Fruit fly (Drosophila melanogaster): ENCODE data around the gene Teh3.

The Teh3 gene

DNA sequence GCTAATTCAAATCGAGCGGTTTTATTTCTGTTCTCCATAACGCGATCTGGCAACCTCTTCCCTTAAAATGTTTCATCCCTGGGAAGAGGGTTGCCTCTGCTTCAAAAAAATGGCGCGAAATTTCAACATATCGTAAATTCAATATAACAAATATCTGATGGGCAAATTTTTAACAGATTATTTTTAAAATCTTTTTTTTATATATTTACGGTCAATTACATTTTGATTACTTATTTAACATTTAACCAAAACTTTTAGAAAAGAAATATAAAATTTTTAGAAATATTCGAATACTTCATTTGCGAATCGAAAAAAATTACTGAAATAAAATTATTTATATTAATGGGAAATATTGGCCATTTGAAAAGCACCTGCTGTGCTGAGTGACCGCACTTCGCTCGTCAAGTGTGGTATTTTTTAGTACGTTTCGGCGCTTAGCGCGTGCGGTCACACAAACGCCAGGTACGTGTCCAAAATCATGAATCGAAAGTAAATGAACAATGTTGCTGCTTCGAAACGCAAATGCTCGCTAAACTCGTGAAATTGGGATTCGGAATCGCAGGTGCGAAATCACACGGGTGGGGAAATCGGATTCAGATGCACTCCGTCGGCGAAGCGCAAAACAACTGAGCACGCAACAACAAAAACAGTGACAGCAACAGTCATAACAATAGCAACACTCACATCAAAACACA lies 14.4 kb downstream of the Teh3 start, which contains the start of gene Ero1L (continued):
- TF ChIP-seq Dp (GFP tag; optimal IDR thresholded peaks at IDR 0.05) = peak; percentile 98
- TF ChIP-seq maf-S (GFP tag; optimal IDR thresholded peaks at IDR 0.05) = no peak
- TF ChIP-seq CG4707 (GFP tag; optimal IDR thresholded peaks at IDR 0.05) = no peak
- TF ChIP-seq CG9437 (GFP tag; optimal IDR thresholded peaks at IDR 0.05) = no peak
- TF ChIP-seq crol (GFP tag; IDR thresholded peaks at IDR 0.05) = no peak
- no peak for TF ChIP-seq CG16863 (GFP tag; optimal IDR thresholded peaks at IDR 0.05)
- no peak for TF ChIP-seq CG12769 (tag; optimal IDR thresholded peaks at IDR 0.05)
- no peak for TF ChIP-seq psq (GFP tag; optimal IDR thresholded peaks at IDR 0.05)
- TF ChIP-seq cato (GFP tag; optimal IDR thresholded peaks at IDR 0.05; ENCODE audit: borderline replicate concordance) = no peak
- no peak for TF ChIP-seq hbn (GFP tag; IDR thresholded peaks at IDR 0.05; ENCODE audit: partially characterized antibody)
- TF ChIP-seq CG8924 (tag; optimal IDR thresholded peaks at IDR 0.05) = no peak
- TF ChIP-seq Bdp1 (GFP tag; optimal IDR thresholded peaks at IDR 0.05) = no peak
- peak; percentile 87 for TF ChIP-seq CG4617 (GFP tag; optimal IDR thresholded peaks at IDR 0.05; ENCODE audit: borderline replicate concordance)
- TF ChIP-seq Tbp (GFP tag; optimal IDR thresholded peaks at IDR 0.05) = no peak
- TF ChIP-seq tup (GFP tag; optimal IDR thresholded peaks at IDR 0.05) = no peak
- no peak for TF ChIP-seq schlank (tag; optimal IDR thresholded peaks at IDR 0.05)
- TF ChIP-seq CG32767 (GFP tag; IDR thresholded peaks at IDR 0.05) = no peak
- no peak for TF ChIP-seq CG16813 (GFP tag; IDR thresholded peaks at IDR 0.05; ENCODE audit: partially characterized antibody)
- no peak for TF ChIP-seq ash1 (GFP tag; optimal IDR thresholded peaks at IDR 0.05)
- TF ChIP-seq ro (GFP tag; IDR thresholded peaks at IDR 0.05) = no peak
- TF ChIP-seq wdn (GFP tag; IDR thresholded peaks at IDR 0.05) = 0 out of 2 replicates have a peak, but pooled peaks have one; percentile 42
- no peak for TF ChIP-seq tll (GFP tag; optimal IDR thresholded peaks at IDR 0.05)
- no peak for TF ChIP-seq nom (GFP tag; optimal IDR thresholded peaks at IDR 0.05)
- no peak for TF ChIP-seq H2.0 (GFP tag; IDR thresholded peaks at IDR 0.05)
- TF ChIP-seq CG10979 (tag; optimal IDR thresholded peaks at IDR 0.05) = peak; percentile 29
- peak; percentile 17 for TF ChIP-seq Xbp1 (GFP tag; optimal IDR thresholded peaks at IDR 0.05)
- TF ChIP-seq lbe (GFP tag; optimal IDR thresholded peaks at IDR 0.05) = peak; percentile 53
- no peak for TF ChIP-seq CG7987 (GFP tag; optimal IDR thresholded peaks at IDR 0.05)
- no peak for TF ChIP-seq pho (GFP tag; optimal IDR thresholded peaks at IDR 0.05)
- no peak for TF ChIP-seq lmd (GFP tag; IDR thresholded peaks at IDR 0.05)
- no peak for TF ChIP-seq pb (GFP tag; optimal IDR thresholded peaks at IDR 0.05)
- no peak for TF ChIP-seq Neu2 (GFP tag; optimal IDR thresholded peaks at IDR 0.05; ENCODE audit: borderline replicate concordance)
- no peak for TF ChIP-seq Lim3 (GFP tag; IDR thresholded peaks at IDR 0.05)
- no peak for TF ChIP-seq toy (GFP tag; IDR thresholded peaks at IDR 0.05)
- 0 out of 2 replicates have a peak, but pooled peaks have one; percentile 8 for TF ChIP-seq Nf-YA (GFP tag; IDR thresholded peaks at IDR 0.05)
- TF ChIP-seq caup (GFP tag; optimal IDR thresholded peaks at IDR 0.05; ENCODE audit: severe bottlenecking) = no peak
- no peak for TF ChIP-seq CG7745 (tag; optimal IDR thresholded peaks at IDR 0.05)
- no peak for TF ChIP-seq wor (GFP tag; IDR thresholded peaks at IDR 0.05)
- TF ChIP-seq MESR4 (GFP tag; optimal IDR thresholded peaks at IDR 0.05) = peak; percentile 97
- TF ChIP-seq CG18599 (GFP tag; optimal IDR thresholded peaks at IDR 0.05) = peak; percentile 55
- TF ChIP-seq eve (GFP tag; optimal IDR thresholded peaks at IDR 0.05) = no peak
- no peak for TF ChIP-seq eyg (GFP tag; optimal IDR thresholded peaks at IDR 0.05)
- TF ChIP-seq CG34376 (GFP tag; optimal IDR thresholded peaks at IDR 0.05) = no peak
- TF ChIP-seq Ravus (GFP tag; IDR thresholded peaks at IDR 0.05) = no peak
- TF ChIP-seq Awh (GFP tag; IDR thresholded peaks at IDR 0.05) = no peak
- no peak; the same call in 1 of the 2 replicates for TF ChIP-seq klu (GFP tag; IDR thresholded peaks at IDR 0.05)
- TF ChIP-seq Meics (GFP tag; optimal IDR thresholded peaks at IDR 0.05) = peak; percentile 52
- peak; percentile 29 for TF ChIP-seq CG17359 (tag; optimal IDR thresholded peaks at IDR 0.05)
- TF ChIP-seq HmgZ (tag; optimal IDR thresholded peaks at IDR 0.05) = peak; percentile 2

All from whole organism, embryonic.